Worm (Caenorhabditis elegans) whole organism, L3 larva: ENCODE data around the gene ethe-1.

Experiments
- ZK546.5 ChIP-seq: sonication (generic microtip); optimal IDR thresholded peaks from 2 replicates; lab custom pipeline; 2017; ENCODE audit warnings: missing biosample characterization, missing genetic modification characterization
- aly-2 ChIP-seq: fragments of 150-350 bp; optimal IDR thresholded peaks from 2 replicates; lab custom pipeline; 2014; ENCODE audit warnings: missing biosample characterization, missing genetic modification characterization
- ama-1 ChIP-seq: fragments of 150-350 bp; optimal IDR thresholded peaks from 2 replicates; lab custom pipeline; 2018
- ceh-28 ChIP-seq: fragments of 150-350 bp; optimal IDR thresholded peaks from 2 replicates; lab custom pipeline; 2014; ENCODE audit warnings: missing biosample characterization, missing genetic modification reagents, missing genetic modification characterization
- ceh-82 ChIP-seq: fragments of 150-350 bp; optimal IDR thresholded peaks from 2 replicates; lab custom pipeline; 2014; ENCODE audit warnings: missing biosample characterization, missing genetic modification characterization
- daf-12 ChIP-seq: fragments of 150-350 bp; optimal IDR thresholded peaks from 2 replicates; lab custom pipeline; 2014; ENCODE audit warnings: missing biosample characterization, missing genetic modification reagents, missing genetic modification characterization
- egl-27 ChIP-seq: sonication (generic microtip); optimal IDR thresholded peaks from 4 replicates; lab custom pipeline; 2017; ENCODE audit warnings: missing biosample characterization, missing genetic modification reagents, missing genetic modification characterization
- egl-5 ChIP-seq: fragments of 150-350 bp; optimal IDR thresholded peaks from 2 replicates; lab custom pipeline; 2017; ENCODE audit warnings: missing biosample characterization, missing genetic modification reagents, missing genetic modification characterization, inconsistent platforms
- elt-1 ChIP-seq: fragments of 150-350 bp; optimal IDR thresholded peaks from 2 replicates; lab custom pipeline; 2014; ENCODE audit warnings: missing biosample characterization, missing genetic modification characterization
- elt-2 ChIP-seq: sonication (generic microtip); optimal IDR thresholded peaks from 2 replicates; lab custom pipeline; 2016; ENCODE audit warnings: missing genetic modification reagents, mild to moderate bottlenecking, missing genetic modification characterization, missing compliant biosample characterization
- elt-3 ChIP-seq, 3 experiments: fragments of 150-350 bp in 1 of 3; sonication (generic microtip) in 2 of 3; optimal IDR thresholded peaks; 2 replicates in 2 of 3; 4 replicates in 1 of 3; lab custom pipeline; 2014 to 2017; ENCODE audit warnings: missing biosample characterization in 3 of 3, missing genetic modification characterization in 3 of 3
- eor-1 ChIP-seq, 2 experiments: fragments of 150-350 bp; optimal IDR thresholded peaks; 2 replicates each; lab custom pipeline; 2014 to 2018; ENCODE audit warnings: missing biosample characterization in 2 of 2, missing genetic modification characterization in 2 of 2
- fkh-10 ChIP-seq: sonication (generic microtip); optimal IDR thresholded peaks from 2 replicates; lab custom pipeline; 2017; ENCODE audit warnings: missing biosample characterization, missing genetic modification reagents, missing genetic modification characterization
- fkh-2 ChIP-seq: fragments of 150-350 bp; optimal IDR thresholded peaks from 2 replicates; lab custom pipeline; 2014; ENCODE audit warnings: missing biosample characterization, missing genetic modification reagents, missing genetic modification characterization
- fos-1 ChIP-seq: fragments of 150-350 bp; optimal IDR thresholded peaks from 2 replicates; lab custom pipeline; 2014; ENCODE audit warnings: missing biosample characterization, missing genetic modification characterization
- jun-1 ChIP-seq: fragments of 150-350 bp; optimal IDR thresholded peaks from 2 replicates; lab custom pipeline; 2014; ENCODE audit warnings: missing biosample characterization, missing genetic modification reagents, missing genetic modification characterization
- lin-39 ChIP-seq: fragments of 150-350 bp; optimal IDR thresholded peaks from 2 replicates; lab custom pipeline; 2018; ENCODE audit warnings: missing biosample characterization, missing genetic modification reagents, missing genetic modification characterization
- lsy-12 ChIP-seq: sonication (generic microtip); optimal IDR thresholded peaks from 2 replicates; lab custom pipeline; 2016; ENCODE audit warnings: mild to moderate bottlenecking, missing genetic modification characterization, missing compliant biosample characterization
- mdl-1 ChIP-seq: fragments of 150-350 bp; optimal IDR thresholded peaks from 2 replicates; lab custom pipeline; 2014; ENCODE audit warnings: missing biosample characterization, missing genetic modification characterization
- nfya-1 ChIP-seq: sonication (generic microtip); optimal IDR thresholded peaks from 2 replicates; lab custom pipeline; 2017; ENCODE audit warnings: missing genetic modification characterization, mild to moderate bottlenecking, missing compliant biosample characterization, antibody characterized with exemption, moderate library complexity; ENCODE audit not compliant: insufficient read depth
- nhr-23 ChIP-seq: fragments of 150-350 bp; optimal IDR thresholded peaks from 2 replicates; lab custom pipeline; 2014; ENCODE audit warnings: missing biosample characterization, missing genetic modification reagents, missing genetic modification characterization
- nhr-237 ChIP-seq: fragments of 150-350 bp; optimal IDR thresholded peaks from 2 replicates; lab custom pipeline; 2014; ENCODE audit warnings: missing biosample characterization, missing genetic modification characterization
- nhr-25 ChIP-seq: sonication (generic microtip); optimal IDR thresholded peaks from 2 replicates; lab custom pipeline; 2017; ENCODE audit warnings: missing biosample characterization, missing genetic modification characterization
- nhr-28 ChIP-seq: fragments of 150-350 bp; optimal IDR thresholded peaks from 2 replicates; lab custom pipeline; 2014; ENCODE audit warnings: missing biosample characterization, missing genetic modification characterization
- nhr-43 ChIP-seq: sonication (generic microtip); optimal IDR thresholded peaks from 2 replicates; lab custom pipeline; 2016; ENCODE audit warnings: mild to moderate bottlenecking, missing genetic modification characterization, missing compliant biosample characterization; ENCODE audit not compliant: poor library complexity, severe bottlenecking
- nhr-67 ChIP-seq: fragments of 150-350 bp; optimal IDR thresholded peaks from 2 replicates; lab custom pipeline; 2014; ENCODE audit warnings: missing biosample characterization, missing genetic modification characterization
- nhr-77 ChIP-seq: fragments of 150-350 bp; optimal IDR thresholded peaks from 2 replicates; lab custom pipeline; 2014; ENCODE audit warnings: missing biosample characterization, missing genetic modification characterization
- pha-4 ChIP-seq: fragments of 150-350 bp; optimal IDR thresholded peaks from 2 replicates; lab custom pipeline; 2014; ENCODE audit warnings: missing biosample characterization, missing genetic modification reagents, missing genetic modification characterization
- pqm-1 ChIP-seq: fragments of 150-350 bp; optimal IDR thresholded peaks from 2 replicates; lab custom pipeline; 2017; ENCODE audit warnings: missing biosample characterization, missing genetic modification characterization, inconsistent platforms
- sea-2 ChIP-seq: fragments of 150-350 bp; sonication (generic microtip); optimal IDR thresholded peaks from 4 replicates; lab custom pipeline; 2014; ENCODE audit warnings: missing biosample characterization, missing genetic modification reagents, missing genetic modification characterization
- snpc-4 ChIP-seq: fragments of 150-350 bp; optimal IDR thresholded peaks from 2 replicates; lab custom pipeline; 2014; ENCODE audit warnings: missing biosample characterization, missing genetic modification characterization
- tbx-2 ChIP-seq: sonication (generic microtip); optimal IDR thresholded peaks from 2 replicates; lab custom pipeline; 2016; ENCODE audit warnings: mild to moderate bottlenecking, missing genetic modification characterization, missing compliant biosample characterization
- unc-62 ChIP-seq: fragments of 150-350 bp; sonication (generic microtip); optimal IDR thresholded peaks from 4 replicates; lab custom pipeline; 2014; ENCODE audit warnings: missing biosample characterization, missing genetic modification reagents, missing genetic modification characterization
- zag-1 ChIP-seq: fragments of 150-350 bp; optimal IDR thresholded peaks from 2 replicates; lab custom pipeline; 2014; ENCODE audit warnings: missing biosample characterization, missing genetic modification characterization
- ztf-4 ChIP-seq: fragments of 150-350 bp; optimal IDR thresholded peaks from 2 replicates; lab custom pipeline; 2014; ENCODE audit warnings: missing biosample characterization, missing genetic modification characterization

The ethe-1 gene

DNA sequence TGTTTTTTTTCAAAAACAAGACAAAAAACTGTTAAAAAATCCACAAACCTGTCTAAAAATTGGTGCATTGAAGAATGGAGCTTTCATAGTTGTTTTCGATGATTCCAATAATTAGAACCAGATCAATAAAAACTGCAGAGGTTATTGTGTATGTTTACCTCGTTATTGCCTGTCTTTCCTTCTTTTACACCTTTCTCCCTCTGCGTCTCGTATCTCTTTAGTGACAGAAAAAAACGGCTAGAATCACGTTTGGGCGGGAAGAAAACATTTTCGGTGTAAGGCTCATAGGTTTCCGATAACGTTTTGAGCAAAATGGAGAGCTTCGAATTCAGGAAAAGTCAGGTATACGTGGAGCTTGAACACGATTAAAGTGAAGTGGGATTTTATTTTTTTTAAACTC lies at the start of gene ethe-1:
Gene ethe-1 (minus strand): TSS at position 150 of the 400 bp plus-strand sequence.
- TF ChIP-seq nhr-67 (tag; lab: Kevin White, UChicago) (no peak), pqm-1 (no peak), nfya-1 (tag; lab: Kevin White, UChicago) (no peak), pha-4 (tag; lab: Kevin White, UChicago) (peak; percentile 78), ZK546.5 (tag; lab: Kevin White, UChicago) (no peak), daf-12 (no peak), elt-2 (tag; lab: Kevin White, UChicago) (peak; percentile 21), ama-1 (lab: Kevin White, UChicago) (no peak), nhr-77 (tag; lab: Kevin White, UChicago) (no peak), elt-3 (tag; optimal IDR thresholded peaks at IDR 0.05; lab: Kevin White, UChicago) (no peak), snpc-4 (tag; lab: Kevin White, UChicago) (peak; percentile 44), tbx-2 (no peak), eor-1 (tag; optimal IDR thresholded peaks at IDR 0.05; lab: Kevin White, UChicago) (no peak), elt-1 (no peak), egl-27 (tag; lab: Kevin White, UChicago) (no peak), zag-1 (tag; lab: Kevin White, UChicago) (no peak), ztf-4 (tag; lab: Kevin White, UChicago) (no peak), mdl-1 (no peak), fos-1 (tag; lab: Kevin White, UChicago) (no peak), nhr-25 (tag; lab: Kevin White, UChicago) (peak; percentile 19), nhr-237 (tag; lab: Kevin White, UChicago) (no peak)

DNA sequence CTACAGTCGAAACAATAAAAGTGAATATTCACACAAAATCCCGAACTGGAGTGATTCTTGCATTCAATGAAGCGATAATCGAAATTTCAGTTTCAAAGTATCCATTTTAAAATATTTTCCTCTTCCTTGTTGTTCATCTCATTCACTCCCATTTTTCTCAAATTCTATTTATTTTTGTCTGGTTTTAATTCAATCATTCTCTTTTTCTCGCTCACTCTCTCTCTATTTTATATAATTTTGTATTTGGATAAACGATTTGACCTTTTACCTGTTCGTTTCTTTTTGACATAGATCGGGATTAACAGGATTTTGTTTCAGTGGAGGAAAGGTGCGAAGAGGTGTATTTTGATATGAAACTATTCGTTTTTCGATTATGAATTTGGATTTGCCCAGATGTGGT lies 37.4 kb upstream of the ethe-1 start, which contains the start of gene T05A1.5:
Gene T05A1.5 (plus strand): TSS at position 301 of the 400 bp plus-strand sequence.
- no peak for TF ChIP-seq pha-4 (tag; lab: Kevin White, UChicago)
- TF ChIP-seq ceh-82 (tag; lab: Kevin White, UChicago): no peak
- no peak for TF ChIP-seq elt-3 (tag; optimal IDR thresholded peaks at IDR 0.05; lab: Kevin White, UChicago)
- no peak for TF ChIP-seq ama-1 (lab: Kevin White, UChicago)
- TF ChIP-seq fkh-2 (tag; lab: Kevin White, UChicago): no peak
- no peak for TF ChIP-seq jun-1 (tag; lab: Kevin White, UChicago)
- no peak for TF ChIP-seq egl-27 (tag; lab: Kevin White, UChicago)
- no peak for TF ChIP-seq nhr-28 (tag; lab: Kevin White, UChicago)
- TF ChIP-seq nhr-23 (tag; lab: Kevin White, UChicago): no peak
- no peak for TF ChIP-seq ceh-28 (tag; lab: Kevin White, UChicago)
- TF ChIP-seq lsy-12 (tag; lab: Kevin White, UChicago): no peak
- no peak for TF ChIP-seq nhr-25 (tag; lab: Kevin White, UChicago)
- no peak for TF ChIP-seq sea-2 (GFP tag; lab: Kevin White, UChicago)

DNA sequence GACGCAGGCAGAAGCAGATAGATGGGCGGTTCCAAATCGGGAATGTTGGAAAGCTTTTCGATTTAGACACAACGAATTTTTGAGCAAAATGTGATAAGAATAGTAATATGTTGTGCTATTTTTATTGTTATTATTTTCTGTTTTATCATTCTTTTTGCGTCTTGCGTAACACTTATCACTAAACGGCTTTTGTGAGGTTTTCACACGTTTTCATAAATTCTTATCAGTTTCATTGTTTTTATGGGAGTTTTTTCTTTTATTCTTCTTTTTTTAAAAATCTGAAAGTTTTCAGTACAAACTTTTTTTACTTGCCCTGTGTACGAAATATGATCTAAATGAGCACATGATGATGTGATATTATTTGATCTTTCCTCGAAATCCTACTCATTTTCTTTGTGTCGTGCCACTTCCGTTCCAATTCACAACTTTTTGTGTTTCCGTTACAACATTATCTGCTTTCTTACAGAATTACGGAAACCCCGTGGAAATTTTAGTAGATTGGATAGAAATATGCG lies 31.8 kb upstream of the ethe-1 start, which contains the start of gene fbl-1:
Gene fbl-1 (plus strand): TSS at position 465 of the 515 bp plus-strand sequence.
- peak; percentile 84 for TF ChIP-seq pqm-1
- TF ChIP-seq nfya-1 (tag; lab: Kevin White, UChicago): no peak
- TF ChIP-seq unc-62 (GFP tag; lab: Kevin White, UChicago): no peak
- peak; percentile 90 for TF ChIP-seq elt-2 (tag; lab: Kevin White, UChicago)
- TF ChIP-seq fkh-10 (GFP tag; lab: Kevin White, UChicago): no peak
- no peak for TF ChIP-seq aly-2 (tag; lab: Kevin White, UChicago)
- no peak for TF ChIP-seq snpc-4 (tag; lab: Kevin White, UChicago)
- no peak for TF ChIP-seq fkh-2 (tag; lab: Kevin White, UChicago)
- TF ChIP-seq, all 47 proteins: peak for 2

DNA sequence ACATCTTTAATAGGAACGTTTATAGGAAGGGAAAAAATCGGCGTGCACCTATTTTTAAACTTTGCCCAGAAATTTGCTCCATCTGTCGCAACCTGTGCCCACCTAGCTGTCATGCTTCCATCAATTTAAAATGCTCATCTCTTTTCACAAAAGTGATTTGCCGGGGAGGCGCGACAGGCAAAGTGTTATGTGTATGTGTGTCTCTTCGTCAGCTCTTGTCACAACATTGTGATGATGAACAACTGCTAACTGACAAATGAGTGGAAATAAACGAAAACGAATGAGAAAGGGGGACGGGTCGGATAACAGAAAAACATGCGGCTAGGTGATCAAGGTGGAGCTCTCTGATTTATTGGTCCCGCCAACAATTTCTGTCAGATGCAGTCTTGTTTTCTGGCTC lies 29.7 kb upstream of the ethe-1 start:
- TF ChIP-seq nhr-43 (tag; lab: Kevin White, UChicago) (no peak), fkh-2 (tag; lab: Kevin White, UChicago) (peak; percentile 87), unc-62 (GFP tag; lab: Kevin White, UChicago) (peak; percentile 47), egl-5 (peak; percentile 69), lin-39 (tag; lab: Kevin White, UChicago) (peak; percentile 44), aly-2 (tag; lab: Kevin White, UChicago) (no peak)
